Fruit fly (Drosophila melanogaster): ENCODE results near the gene Atet.

dm6 chr2L:4324254-4324653 lies 9.5 kb upstream of the Atet start, which contains the start of gene bdl:
- no peak for TF ChIP-seq usp (GFP tag; optimal IDR thresholded peaks at IDR 0.05)
- TF ChIP-seq CG8478 (optimal IDR thresholded peaks at IDR 0.05) = no peak
- no peak for TF ChIP-seq psq (optimal IDR thresholded peaks at IDR 0.05)
